Worm (Caenorhabditis elegans): ENCODE results near the gene taf-9.

ce11 chrIII:13623014-13623413, 1.1 kb upstream of the taf-9 start, which contains the start of gene mlc-5:
- TF ChIP-seq flt-1 (GFP tag; IDR thresholded peaks at IDR 0.05) (no peak), T22C8.4 (GFP tag; IDR thresholded peaks at IDR 0.05) (no peak), cog-1 (tag; optimal IDR thresholded peaks at IDR 0.05) (no peak)

Measured in whole organism, midembryonic.